Fruit fly (Drosophila melanogaster) whole organism, pupa: ENCODE data around the gene Gr64a.

Experiments
- CG34367 ChIP-seq: fragments of 200-800 bp; sonication (Bioruptor generic); optimal IDR thresholded peaks from 2 replicates; lab custom pipeline; 2018; ENCODE audit warnings: missing biosample characterization, mild to moderate bottlenecking, missing genetic modification characterization
- CG4496 ChIP-seq: fragments of 200-800 bp; sonication (Bioruptor generic); IDR thresholded peaks from 3 replicates; pipeline ENCODE4 v1.3.6; 2022; ENCODE audit warnings: missing biosample characterization, missing genetic modification characterization
- CG8159 ChIP-seq: fragments of 200-800 bp; sonication (Bioruptor generic); optimal IDR thresholded peaks from 3 replicates; lab custom pipeline; 2018; ENCODE audit warnings: missing biosample characterization, mild to moderate bottlenecking, missing genetic modification characterization, moderate library complexity

dm6 chr3L:4018228-4018928, 8.2 kb upstream of the Gr64a start, which contains the start of gene FoxL1:
- TF ChIP-seq CG34367 (tag; lab: Kevin White, UChicago), result no peak
- no peak for TF ChIP-seq CG4496 (GFP tag; lab: Robert Waterston, UW)
- TF ChIP-seq CG8159 (tag; lab: Kevin White, UChicago), result peak; percentile 15
